Fruit fly (Drosophila melanogaster) whole organism, embryonic: ENCODE measurements around the gene CG33927.

ENCODE experiments used
- Abd-B ChIP-seq: fragments of 200-800 bp; sonication (Bioruptor generic); optimal IDR thresholded peaks from 2 replicates; lab custom pipeline; 2018; ENCODE audit warnings: missing biosample characterization, mild to moderate bottlenecking, missing genetic modification characterization, moderate library complexity
- Ada2b ChIP-seq: fragments of 200-800 bp; sonication (Bioruptor generic); IDR thresholded peaks from 2 replicates; pipeline ENCODE4 v1.3.6; 2022; ENCODE audit warnings: missing biosample characterization, missing genetic modification characterization
- CG10209 ChIP-seq: fragments of 200-800 bp; sonication (Bioruptor generic); optimal IDR thresholded peaks from 3 replicates; lab custom pipeline; 2017; ENCODE audit warnings: missing biosample characterization, mild to moderate bottlenecking, missing genetic modification characterization, missing genetic modification reagents
- CG10462 ChIP-seq: fragments of 200-800 bp; sonication (Bioruptor generic); optimal IDR thresholded peaks from 2 replicates; lab custom pipeline; 2016; ENCODE audit warnings: missing biosample characterization, missing genetic modification characterization
- CG11085 ChIP-seq: fragments of 200-800 bp; sonication (Bioruptor generic); IDR thresholded peaks from 2 replicates; pipeline ENCODE4 v1.3.6; 2022; ENCODE audit warnings: missing biosample characterization, missing genetic modification characterization
- CG12071 ChIP-seq: fragments of 200-800 bp; sonication (Bioruptor generic); optimal IDR thresholded peaks from 3 replicates; lab custom pipeline; 2018; ENCODE audit warnings: missing biosample characterization, mild to moderate bottlenecking, missing genetic modification characterization
- CG12104 ChIP-seq: fragments of 200-800 bp; sonication (Bioruptor generic); optimal IDR thresholded peaks from 3 replicates; lab custom pipeline; 2016; ENCODE audit warnings: missing biosample characterization, missing genetic modification characterization
- CG12391 ChIP-seq: fragments of 200-800 bp; sonication (Bioruptor generic); optimal IDR thresholded peaks from 3 replicates; lab custom pipeline; 2018; ENCODE audit warnings: missing biosample characterization, mild to moderate bottlenecking, missing genetic modification characterization, moderate library complexity
- CG14860 ChIP-seq: fragments of 200-800 bp; sonication (Bioruptor generic); IDR thresholded peaks from 3 replicates; pipeline ENCODE4 v1.3.6; 2022; ENCODE audit warnings: missing biosample characterization, missing genetic modification characterization; ENCODE audit not compliant: partially characterized antibody
- CG1647 ChIP-seq: fragments of 200-800 bp; sonication (Bioruptor generic); optimal IDR thresholded peaks from 3 replicates; lab custom pipeline; 2016; ENCODE audit warnings: missing biosample characterization, missing genetic modification characterization
- CG18262 ChIP-seq: fragments of 200-800 bp; optimal IDR thresholded peaks from 3 replicates; lab custom pipeline; 2019; ENCODE audit warnings: missing biosample characterization, mild to moderate bottlenecking, missing genetic modification characterization, moderate library complexity
- CG2120 ChIP-seq: fragments of 200-800 bp; sonication (Bioruptor generic); optimal IDR thresholded peaks from 3 replicates; lab custom pipeline; 2016; ENCODE audit warnings: missing biosample characterization, missing genetic modification characterization
- CG32532 ChIP-seq: fragments of 200-800 bp; sonication (Bioruptor generic); IDR thresholded peaks from 2 replicates; pipeline ENCODE4 v1.3.6; 2022; ENCODE audit warnings: missing biosample characterization, missing genetic modification characterization
- CG3281 ChIP-seq: fragments of 200-800 bp; sonication (Bioruptor generic); optimal IDR thresholded peaks from 3 replicates; lab custom pipeline; 2017; ENCODE audit warnings: missing biosample characterization, mild to moderate bottlenecking, missing genetic modification characterization
- CG34376 ChIP-seq: fragments of 200-800 bp; sonication (Bioruptor generic); optimal IDR thresholded peaks from 2 replicates; lab custom pipeline; 2018; ENCODE audit warnings: missing biosample characterization, mild to moderate bottlenecking, missing genetic modification characterization
- CG34422 ChIP-seq: fragments of 200-800 bp; sonication (Bioruptor generic); IDR thresholded peaks from 3 replicates; pipeline ENCODE4 v1.3.6; 2022; ENCODE audit warnings: missing biosample characterization, missing genetic modification characterization
- CG6791 ChIP-seq: fragments of 200-800 bp; sonication (Bioruptor generic); IDR thresholded peaks from 3 replicates; pipeline ENCODE4 v1.3.6; 2022; ENCODE audit warnings: missing biosample characterization, missing genetic modification characterization; ENCODE audit not compliant: partially characterized antibody
- CG6854 ChIP-seq: fragments of 200-800 bp; sonication (Bioruptor generic); optimal IDR thresholded peaks from 3 replicates; lab custom pipeline; 2017; ENCODE audit warnings: missing biosample characterization, mild to moderate bottlenecking, missing genetic modification characterization
- CG7839 ChIP-seq: fragments of 200-800 bp; sonication (Bioruptor generic); optimal IDR thresholded peaks from 3 replicates; lab custom pipeline; 2018; ENCODE audit warnings: missing biosample characterization, mild to moderate bottlenecking, missing genetic modification characterization, moderate library complexity
- CG8359 ChIP-seq: fragments of 200-800 bp; sonication (Bioruptor generic); optimal IDR thresholded peaks from 2 replicates; lab custom pipeline; 2017; ENCODE audit warnings: missing biosample characterization, mild to moderate bottlenecking, missing genetic modification characterization, borderline replicate concordance
- CG8924 ChIP-seq: fragments of 200-800 bp; optimal IDR thresholded peaks from 3 replicates; lab custom pipeline; 2019; ENCODE audit warnings: missing biosample characterization, mild to moderate bottlenecking, missing genetic modification characterization, moderate library complexity
- CG9727 ChIP-seq: fragments of 200-800 bp; sonication (Bioruptor generic); optimal IDR thresholded peaks from 3 replicates; lab custom pipeline; 2017; ENCODE audit warnings: missing biosample characterization, mild to moderate bottlenecking, missing genetic modification characterization
- Dad ChIP-seq: fragments of 200-800 bp; sonication (Bioruptor generic); optimal IDR thresholded peaks from 3 replicates; lab custom pipeline; 2016; ENCODE audit warnings: missing biosample characterization, missing genetic modification characterization
- Dp ChIP-seq: fragments of 200-800 bp; sonication (Bioruptor generic); optimal IDR thresholded peaks from 2 replicates; lab custom pipeline; 2018; ENCODE audit warnings: missing biosample characterization, mild to moderate bottlenecking, missing genetic modification characterization, moderate library complexity
- Elba2 ChIP-seq: fragments of 200-800 bp; sonication (Bioruptor generic); optimal IDR thresholded peaks from 3 replicates; lab custom pipeline; 2016; ENCODE audit warnings: missing biosample characterization, missing genetic modification characterization
- Lhr ChIP-seq: fragments of 200-800 bp; sonication (Bioruptor generic); optimal IDR thresholded peaks from 3 replicates; lab custom pipeline; 2017; ENCODE audit warnings: mild to moderate bottlenecking, missing biosample characterization, missing genetic modification reagents, missing genetic modification characterization
- Mad ChIP-seq: fragments of 200-800 bp; sonication (Bioruptor generic); optimal IDR thresholded peaks from 2 replicates; lab custom pipeline; 2016; ENCODE audit warnings: missing biosample characterization, missing genetic modification characterization
- Meics ChIP-seq: fragments of 200-800 bp; sonication (Bioruptor generic); optimal IDR thresholded peaks from 2 replicates; lab custom pipeline; 2017; ENCODE audit warnings: missing biosample characterization, mild to moderate bottlenecking, missing genetic modification characterization
- Mes4 ChIP-seq: fragments of 200-800 bp; sonication (Bioruptor generic); optimal IDR thresholded peaks from 2 replicates; lab custom pipeline; 2016; ENCODE audit warnings: missing biosample characterization, missing genetic modification characterization
- Scr ChIP-seq: fragments of 200-800 bp; sonication (Bioruptor generic); IDR thresholded peaks from 2 replicates; pipeline ENCODE4 v1.3.6; 2022; ENCODE audit warnings: missing biosample characterization, missing genetic modification characterization; ENCODE audit not compliant: partially characterized antibody
- TFAM ChIP-seq: fragments of 200-800 bp; sonication (Bioruptor generic); optimal IDR thresholded peaks from 2 replicates; lab custom pipeline; 2017; ENCODE audit warnings: missing biosample characterization, missing genetic modification characterization, inconsistent platforms
- ara ChIP-seq: fragments of 200-800 bp; sonication (Bioruptor generic); IDR thresholded peaks from 2 replicates; pipeline ENCODE4 v1.3.6; 2022; ENCODE audit warnings: missing biosample characterization, missing genetic modification characterization
- cato ChIP-seq: fragments of 200-800 bp; sonication (Bioruptor generic); optimal IDR thresholded peaks from 2 replicates; lab custom pipeline; 2016; ENCODE audit warnings: missing biosample characterization, missing genetic modification characterization, borderline replicate concordance
- dmrt11E ChIP-seq: fragments of 200-800 bp; sonication (Bioruptor generic); optimal IDR thresholded peaks from 3 replicates; lab custom pipeline; 2018; ENCODE audit warnings: missing biosample characterization, mild to moderate bottlenecking, missing genetic modification characterization, moderate library complexity
- fd96Cb ChIP-seq: fragments of 200-800 bp; sonication (Bioruptor generic); optimal IDR thresholded peaks from 2 replicates; lab custom pipeline; 2018; ENCODE audit warnings: missing biosample characterization, mild to moderate bottlenecking, missing genetic modification characterization, moderate library complexity
- grau ChIP-seq: fragments of 200-800 bp; optimal IDR thresholded peaks from 3 replicates; lab custom pipeline; 2019; ENCODE audit warnings: missing biosample characterization, mild to moderate bottlenecking, missing genetic modification characterization, moderate library complexity
- ken ChIP-seq: fragments of 200-800 bp; sonication (Bioruptor generic); IDR thresholded peaks from 3 replicates; pipeline ENCODE4 v1.3.6; 2022; ENCODE audit warnings: missing biosample characterization, missing genetic modification characterization
- lab ChIP-seq: fragments of 200-800 bp; sonication (Bioruptor generic); optimal IDR thresholded peaks from 3 replicates; lab custom pipeline; 2017; ENCODE audit warnings: missing biosample characterization, missing genetic modification characterization, mild to moderate bottlenecking, moderate library complexity, missing genetic modification reagents
- lilli ChIP-seq: fragments of 200-800 bp; sonication (Bioruptor generic); optimal IDR thresholded peaks from 3 replicates; lab custom pipeline; 2016; ENCODE audit warnings: missing biosample characterization, missing genetic modification characterization
- lmd ChIP-seq: fragments of 200-800 bp; sonication (Bioruptor generic); IDR thresholded peaks from 2 replicates; pipeline ENCODE4 v1.3.6; 2022; ENCODE audit warnings: missing biosample characterization, missing genetic modification characterization
- nerfin-2 ChIP-seq: fragments of 200-800 bp; sonication (Bioruptor generic); IDR thresholded peaks from 2 replicates; pipeline ENCODE4 v1.3.6; 2022; ENCODE audit warnings: missing biosample characterization, missing genetic modification characterization; ENCODE audit not compliant: partially characterized antibody
- nmo ChIP-seq: fragments of 200-800 bp; sonication (Bioruptor generic); optimal IDR thresholded peaks from 2 replicates; lab custom pipeline; 2018; ENCODE audit warnings: missing biosample characterization, mild to moderate bottlenecking, missing genetic modification characterization, moderate library complexity
- odd ChIP-seq: fragments of 200-800 bp; sonication (Bioruptor generic); optimal IDR thresholded peaks from 2 replicates; lab custom pipeline; 2017; ENCODE audit warnings: missing biosample characterization, mild to moderate bottlenecking, missing genetic modification characterization
- sd ChIP-seq: fragments of 200-800 bp; sonication (Bioruptor generic); optimal IDR thresholded peaks from 3 replicates; lab custom pipeline; 2018; ENCODE audit warnings: missing biosample characterization, mild to moderate bottlenecking, missing genetic modification characterization, moderate library complexity
- sens ChIP-seq: fragments of 200-800 bp; sonication (Bioruptor generic); peaks from one replicate; lab custom pipeline; 2016; ENCODE audit warnings: missing biosample characterization, missing genetic modification characterization
- shn ChIP-seq: fragments of 200-800 bp; sonication (Bioruptor generic); optimal IDR thresholded peaks from 3 replicates; lab custom pipeline; 2016; ENCODE audit warnings: missing biosample characterization, missing genetic modification characterization
- unc-4 ChIP-seq: fragments of 200-800 bp; sonication (Bioruptor generic); IDR thresholded peaks from 2 replicates; pipeline ENCODE4 v1.3.6; 2022; ENCODE audit warnings: missing biosample characterization, missing genetic modification characterization; ENCODE audit not compliant: partially characterized antibody
- zfh2 ChIP-seq: fragments of 200-800 bp; sonication (Bioruptor generic); optimal IDR thresholded peaks from 2 replicates; lab custom pipeline; 2016; ENCODE audit warnings: missing biosample characterization, missing genetic modification characterization

CG33927 gene

dm6 chr3R:4731828-4732657, 41.6 kb upstream of the CG33927 start, which contains the start of gene Nep2 (continued):
- no peak for TF ChIP-seq lmd (GFP tag; lab: Robert Waterston, UW)
- peak; percentile 55 for TF ChIP-seq nmo (GFP tag; lab: Kevin White, UChicago)
- peak; percentile 29 for TF ChIP-seq lilli (GFP tag; lab: Kevin White, UChicago)
- no peak for TF ChIP-seq ken (GFP tag; lab: Robert Waterston, UW)
- no peak for TF ChIP-seq Elba2 (GFP tag; lab: Kevin White, UChicago)
- TF ChIP-seq TFAM (GFP tag; lab: Kevin White, UChicago) = no peak
- TF ChIP-seq fd96Cb (tag; lab: Kevin White, UChicago) = peak; percentile 28
- TF ChIP-seq Mad (GFP tag; lab: Kevin White, UChicago) = no peak
- no peak for TF ChIP-seq CG12071 (GFP tag; lab: Kevin White, UChicago)
- TF ChIP-seq Meics = peak; percentile 49
- TF ChIP-seq Lhr (GFP tag; lab: Kevin White, UChicago) = peak; percentile 0
- TF ChIP-seq CG32532 (GFP tag; lab: Robert Waterston, UW) = 0 out of 2 replicates have a peak, but pooled peaks have one; percentile 6
- TF ChIP-seq ara (GFP tag; lab: Robert Waterston, UW) = no peak
- peak; percentile 36 for TF ChIP-seq CG12391
- TF ChIP-seq Ada2b (GFP tag; lab: Robert Waterston, UW) = peak; percentile 12; the same call in 1 of the 2 replicates
- TF ChIP-seq lab (GFP tag; lab: Kevin White, UChicago) = peak; percentile 18
- TF ChIP-seq odd (GFP tag; lab: Kevin White, UChicago) = peak; percentile 16
- peak; percentile 16 for TF ChIP-seq grau (tag; lab: Kevin White, UChicago)
- TF ChIP-seq CG10209 (GFP tag; lab: Kevin White, UChicago) = peak; percentile 33
- peak; percentile 41 for TF ChIP-seq CG2120 (GFP tag; lab: Kevin White, UChicago)
- TF ChIP-seq unc-4 (GFP tag; lab: Robert Waterston, UW) = no peak
- TF ChIP-seq CG7839 (tag; lab: Kevin White, UChicago) = peak; percentile 39
- no peak for TF ChIP-seq Abd-B
- peak; percentile 1 for TF ChIP-seq dmrt11E (tag; lab: Kevin White, UChicago)
- TF ChIP-seq CG8359 = no peak
- TF ChIP-seq CG11085 (GFP tag; lab: Robert Waterston, UW) = no peak
- no peak for TF ChIP-seq CG1647
- peak; percentile 44 for TF ChIP-seq CG18262
- peak; percentile 56 for TF ChIP-seq Scr (GFP tag; lab: Robert Waterston, UW)
- TF ChIP-seq CG8924 (tag; lab: Kevin White, UChicago) = peak; percentile 44
- no peak for TF ChIP-seq Dad (GFP tag; lab: Kevin White, UChicago)
- TF ChIP-seq CG9727 (GFP tag; lab: Kevin White, UChicago) = peak; percentile 58
- 0 out of 3 replicates have a peak, but pooled peaks have one; percentile 12 for TF ChIP-seq CG34422 (GFP tag; lab: Robert Waterston, UW)
- TF ChIP-seq Mes4 (GFP tag; lab: Kevin White, UChicago) = no peak
- no peak for TF ChIP-seq Dp (GFP tag; lab: Kevin White, UChicago)
- peak; percentile 28 for TF ChIP-seq CG12104 (GFP tag; lab: Kevin White, UChicago)
- TF ChIP-seq nerfin-2 = peak; percentile 61
- TF ChIP-seq CG14860 (GFP tag; lab: Robert Waterston, UW) = peak; percentile 76
- TF ChIP-seq CG6854 = peak; percentile 36
- TF ChIP-seq CG34376 (GFP tag; lab: Kevin White, UChicago) = no peak
- TF ChIP-seq shn (GFP tag; lab: Kevin White, UChicago) = no peak
- TF ChIP-seq cato (GFP tag; lab: Kevin White, UChicago) = peak; percentile 2
- peak; percentile 92 for TF ChIP-seq CG6791 (GFP tag; lab: Robert Waterston, UW)
- TF ChIP-seq CG10462 (GFP tag; lab: Kevin White, UChicago) = no peak
- TF ChIP-seq sens (GFP tag; lab: Kevin White, UChicago) = peak; percentile 71
- TF ChIP-seq zfh2 (GFP tag; lab: Kevin White, UChicago) = no peak
- TF ChIP-seq CG3281 = peak; percentile 29
- TF ChIP-seq sd (tag; lab: Kevin White, UChicago) = no peak
